Worm (Caenorhabditis elegans) whole organism, L4/young adult: ENCODE data around the gene C08E8.10.

ENCODE experiments used
- W03F9.2 ChIP-seq: fragments of 150-350 bp; optimal IDR thresholded peaks from 2 replicates; lab custom pipeline; 2014; ENCODE audit warnings: missing biosample characterization, missing genetic modification characterization
- dao-5 ChIP-seq: sonication (generic microtip); optimal IDR thresholded peaks from 2 replicates; lab custom pipeline; 2016; ENCODE audit warnings: missing genotype, missing genetic modification characterization, moderate library complexity, missing compliant biosample characterization
- him-1 ChIP-seq: sonication (generic microtip); optimal IDR thresholded peaks from 2 replicates; lab custom pipeline; 2016; ENCODE audit warnings: missing genotype, missing genetic modification reagents, missing genetic modification characterization, missing compliant biosample characterization

- TF ChIP-seq him-1 (tag; lab: Kevin White, UChicago): no peak
- no peak for TF ChIP-seq W03F9.2
- no peak for TF ChIP-seq dao-5 (tag; lab: Kevin White, UChicago)
Measured at ce11 chrV:18374194-18374593, 34.5 kb upstream of the C08E8.10 start, which contains the start of gene Y51A2B.2.
